Fruit fly (Drosophila melanogaster) whole organism, pupa: ENCODE results near the gene NimC3.

Experiments used
- CG13204 ChIP-seq: fragments of 200-800 bp; sonication (Bioruptor generic); optimal IDR thresholded peaks from 2 replicates; lab custom pipeline; 2018; ENCODE audit warnings: missing biosample characterization, mild to moderate bottlenecking, missing genetic modification characterization, moderate library complexity
- CG15710 ChIP-seq: fragments of 200-800 bp; sonication (Bioruptor generic); optimal IDR thresholded peaks from 2 replicates; lab custom pipeline; 2018; ENCODE audit warnings: missing biosample characterization, mild to moderate bottlenecking, missing genetic modification characterization, moderate library complexity
- CG32121 ChIP-seq: fragments of 200-800 bp; sonication (Bioruptor generic); IDR thresholded peaks from 2 replicates; pipeline ENCODE4 v1.3.6; 2022; ENCODE audit warnings: missing biosample characterization, missing genetic modification characterization
- CG34367 ChIP-seq: fragments of 200-800 bp; sonication (Bioruptor generic); optimal IDR thresholded peaks from 2 replicates; lab custom pipeline; 2018; ENCODE audit warnings: missing biosample characterization, mild to moderate bottlenecking, missing genetic modification characterization
- CG4496 ChIP-seq: fragments of 200-800 bp; sonication (Bioruptor generic); IDR thresholded peaks from 3 replicates; pipeline ENCODE4 v1.3.6; 2022; ENCODE audit warnings: missing biosample characterization, missing genetic modification characterization
- CG8301 ChIP-seq: fragments of 200-800 bp; sonication (Bioruptor generic); optimal IDR thresholded peaks from 2 replicates; lab custom pipeline; 2018; ENCODE audit warnings: missing biosample characterization, mild to moderate bottlenecking, missing genetic modification characterization
- EcR ChIP-seq: fragments of 200-800 bp; sonication (Bioruptor generic); optimal IDR thresholded peaks from 3 replicates; lab custom pipeline; 2019; ENCODE audit warnings: missing biosample characterization, missing genetic modification characterization, mild to moderate bottlenecking, moderate library complexity, missing genetic modification reagents
- Ets98B ChIP-seq: fragments of 200-800 bp; sonication (Bioruptor generic); IDR thresholded peaks from 2 replicates; pipeline ENCODE4 v1.3.6; 2022; ENCODE audit warnings: missing biosample characterization, missing genetic modification characterization
- Pif1A ChIP-seq: fragments of 200-800 bp; sonication (Bioruptor generic); optimal IDR thresholded peaks from 3 replicates; lab custom pipeline; 2016; ENCODE audit warnings: missing biosample characterization, missing genetic modification characterization
- Pif1B ChIP-seq: fragments of 200-800 bp; sonication (Bioruptor generic); optimal IDR thresholded peaks from 3 replicates; lab custom pipeline; 2016; ENCODE audit warnings: missing biosample characterization, missing genetic modification characterization
- Snoo ChIP-seq: fragments of 200-800 bp; sonication (Bioruptor generic); optimal IDR thresholded peaks from 3 replicates; lab custom pipeline; 2017; ENCODE audit warnings: missing biosample characterization, mild to moderate bottlenecking, missing genetic modification characterization, inconsistent platforms
- rn ChIP-seq: fragments of 200-800 bp; sonication (Bioruptor generic); IDR thresholded peaks from 2 replicates; pipeline ENCODE4 v1.3.6; 2022; ENCODE audit warnings: missing biosample characterization, missing genetic modification characterization

DNA sequence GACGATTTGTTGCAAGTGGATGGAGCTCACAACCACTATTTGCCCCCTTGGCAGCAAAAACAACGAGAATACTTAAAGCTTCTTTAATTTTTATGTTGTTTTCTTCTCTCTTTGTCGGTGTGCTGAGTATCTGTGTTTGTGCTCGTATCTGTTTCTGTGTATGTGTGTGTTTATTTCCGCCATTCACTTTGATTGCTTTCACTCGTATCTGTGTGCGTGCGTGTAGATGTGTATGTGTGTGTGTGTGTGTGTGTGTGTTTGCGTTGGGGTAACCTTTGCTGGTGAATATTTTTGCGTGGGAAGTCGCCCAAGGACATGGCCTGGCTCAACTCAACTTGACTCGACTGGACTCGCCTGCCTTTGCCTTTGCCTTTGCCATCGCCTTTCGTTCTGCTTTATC, 29.9 kb upstream of the NimC3 start:
- TF ChIP-seq CG8301 (tag; lab: Kevin White, UChicago), result no peak
- no peak for TF ChIP-seq CG4496 (GFP tag; lab: Robert Waterston, UW)
- TF ChIP-seq rn (GFP tag; lab: Robert Waterston, UW), result no peak
- TF ChIP-seq Ets98B (GFP tag; lab: Robert Waterston, UW), result no peak
- no peak for TF ChIP-seq Pif1A (GFP tag; lab: Kevin White, UChicago)
- no peak for TF ChIP-seq Pif1B
- TF ChIP-seq Snoo (tag; lab: Kevin White, UChicago), result no peak
- no peak for TF ChIP-seq CG32121 (GFP tag; lab: Robert Waterston, UW)
- TF ChIP-seq CG34367 (tag; lab: Kevin White, UChicago), result no peak
- no peak for TF ChIP-seq EcR (GFP tag; lab: Kevin White, UChicago)
- TF ChIP-seq CG15710, result no peak
- no peak for TF ChIP-seq CG13204 (GFP tag; lab: Kevin White, UChicago)
